Fruit fly (Drosophila melanogaster) whole organism, adult: ENCODE results near the gene ND-B8.

Source experiments
- CG11617 ChIP-seq: fragments of 200-800 bp; sonication (Bioruptor generic); optimal IDR thresholded peaks from 2 replicates; lab custom pipeline; 2017; ENCODE audit warnings: mild to moderate bottlenecking, missing biosample characterization, missing genetic modification reagents, missing genetic modification characterization
- Clk ChIP-seq: fragments of 200-800 bp; sonication (Bioruptor generic); optimal IDR thresholded peaks from 2 replicates; lab custom pipeline; 2017; ENCODE audit warnings: missing biosample characterization, missing genetic modification characterization
- Mnt ChIP-seq: fragments of 200-800 bp; sonication (Bioruptor generic); optimal IDR thresholded peaks from 2 replicates; lab custom pipeline; 2016; ENCODE audit warnings: missing biosample characterization, mild to moderate bottlenecking, missing genetic modification characterization
- bab1 ChIP-seq: fragments of 200-800 bp; sonication (Bioruptor generic); optimal IDR thresholded peaks from 3 replicates; lab custom pipeline; 2019; ENCODE audit warnings: missing biosample characterization, mild to moderate bottlenecking, missing genetic modification characterization, moderate library complexity
- pad ChIP-seq: fragments of 200-800 bp; sonication (Bioruptor generic); optimal IDR thresholded peaks from 3 replicates; lab custom pipeline; 2017; ENCODE audit warnings: missing biosample characterization, missing genetic modification characterization, mild to moderate bottlenecking, moderate library complexity, missing genetic modification reagents

dm6 chr2L:4463323-4463722, 8.9 kb downstream of the ND-B8 start, which contains the start of the genes CG15443 and Paris:
- TF ChIP-seq bab1 (GFP tag; lab: Kevin White, UChicago), result no peak
- TF ChIP-seq CG11617 (GFP tag; lab: Kevin White, UChicago), result no peak
- TF ChIP-seq Clk (GFP tag; lab: Kevin White, UChicago), result no peak
- TF ChIP-seq pad (GFP tag; lab: Kevin White, UChicago), result no peak
- TF ChIP-seq Mnt (GFP tag; lab: Kevin White, UChicago), result no peak
